Fruit fly (Drosophila melanogaster) whole organism, embryonic: ENCODE results near the gene CG43867.

ENCODE experiments used
- Atf6 ChIP-seq: fragments of 200-800 bp; sonication (Bioruptor generic); IDR thresholded peaks from 2 replicates; pipeline ENCODE4 v1.3.6; 2022; ENCODE audit warnings: missing biosample characterization, missing genetic modification characterization
- Awh ChIP-seq: fragments of 200-800 bp; sonication (Bioruptor generic); IDR thresholded peaks from 2 replicates; pipeline ENCODE4, ENCODE4 v1.3.6; 2022; ENCODE audit warnings: missing biosample characterization, missing genetic modification characterization
- BEAF-32 ChIP-seq: fragments of 200-800 bp; sonication (Bioruptor generic); optimal IDR thresholded peaks from 3 replicates; lab custom pipeline; 2017; ENCODE audit warnings: missing biosample characterization, missing genetic modification characterization, mild to moderate bottlenecking, moderate library complexity, missing genetic modification reagents
- BtbVII ChIP-seq: fragments of 200-800 bp; sonication (Bioruptor generic); optimal IDR thresholded peaks from 3 replicates; lab custom pipeline; 2017; ENCODE audit warnings: missing biosample characterization, mild to moderate bottlenecking, missing genetic modification characterization
- CG10267 ChIP-seq: fragments of 200-800 bp; sonication (Bioruptor generic); optimal IDR thresholded peaks from 2 replicates; lab custom pipeline; 2018; ENCODE audit warnings: missing biosample characterization, mild to moderate bottlenecking, missing genetic modification characterization, moderate library complexity
- CG10321 ChIP-seq: fragments of 200-800 bp; sonication (Bioruptor generic); IDR thresholded peaks from 2 replicates; pipeline ENCODE4 v1.3.6; 2022; ENCODE audit warnings: missing biosample characterization, missing genetic modification characterization
- CG10979 ChIP-seq: fragments of 200-800 bp; sonication (Bioruptor generic); optimal IDR thresholded peaks from 2 replicates; lab custom pipeline; 2018; ENCODE audit warnings: missing biosample characterization, mild to moderate bottlenecking, missing genetic modification characterization, moderate library complexity
- CG11456 ChIP-seq: fragments of 200-800 bp; sonication (Bioruptor generic); IDR thresholded peaks from 3 replicates; pipeline ENCODE4 v1.3.6; 2022; ENCODE audit warnings: missing biosample characterization, missing genetic modification characterization
- CG11695 ChIP-seq: fragments of 200-800 bp; sonication (Bioruptor generic); IDR thresholded peaks from 3 replicates; pipeline ENCODE4 v1.3.6; 2022; ENCODE audit warnings: missing biosample characterization, missing genetic modification characterization
- CG13624 ChIP-seq: fragments of 200-800 bp; sonication (Bioruptor generic); optimal IDR thresholded peaks from 2 replicates; lab custom pipeline; 2016; ENCODE audit warnings: missing biosample characterization, missing genetic modification characterization
- CG17612 ChIP-seq: fragments of 200-800 bp; sonication (Bioruptor generic); IDR thresholded peaks from 2 replicates; pipeline ENCODE4 v1.3.6; 2022; ENCODE audit warnings: missing biosample characterization, missing genetic modification characterization
- CG17912 ChIP-seq: fragments of 200-800 bp; sonication (Bioruptor generic); optimal IDR thresholded peaks from 2 replicates; lab custom pipeline; 2018; ENCODE audit warnings: missing biosample characterization, mild to moderate bottlenecking, missing genetic modification characterization
- CG18476 ChIP-seq: fragments of 200-800 bp; sonication (Bioruptor generic); optimal IDR thresholded peaks from 2 replicates; lab custom pipeline; 2016; ENCODE audit warnings: missing biosample characterization, mild to moderate bottlenecking, missing genetic modification characterization
- CG2678 ChIP-seq: fragments of 200-800 bp; sonication (Bioruptor generic); optimal IDR thresholded peaks from 3 replicates; lab custom pipeline; 2019; ENCODE audit warnings: missing biosample characterization, mild to moderate bottlenecking, missing genetic modification characterization, moderate library complexity
- CG30020 ChIP-seq: fragments of 200-800 bp; optimal IDR thresholded peaks from 2 replicates; lab custom pipeline; 2019; ENCODE audit warnings: missing biosample characterization, mild to moderate bottlenecking, missing genetic modification characterization, moderate library complexity
- CG34224 ChIP-seq: fragments of 200-800 bp; sonication (Bioruptor generic); IDR thresholded peaks from 3 replicates; pipeline ENCODE4 v1.3.6; 2022; ENCODE audit warnings: missing biosample characterization, missing genetic modification characterization; ENCODE audit not compliant: partially characterized antibody
- CG34376 ChIP-seq: fragments of 200-800 bp; sonication (Bioruptor generic); optimal IDR thresholded peaks from 2 replicates; lab custom pipeline; 2018; ENCODE audit warnings: missing biosample characterization, mild to moderate bottlenecking, missing genetic modification characterization
- CG4282 ChIP-seq: fragments of 200-800 bp; sonication (Bioruptor generic); optimal IDR thresholded peaks from 2 replicates; lab custom pipeline; 2016; ENCODE audit warnings: missing biosample characterization, missing genetic modification characterization
- CG6654 ChIP-seq: fragments of 200-800 bp; sonication (Bioruptor generic); optimal IDR thresholded peaks from 2 replicates; lab custom pipeline; 2017; ENCODE audit warnings: missing biosample characterization, mild to moderate bottlenecking, missing genetic modification characterization
- CG7372 ChIP-seq: fragments of 200-800 bp; sonication (Bioruptor generic); IDR thresholded peaks from 2 replicates; pipeline ENCODE4 v1.3.6; 2022; ENCODE audit warnings: missing biosample characterization, missing genetic modification characterization
- CG7786 ChIP-seq: fragments of 200-800 bp; sonication (Bioruptor generic); optimal IDR thresholded peaks from 2 replicates; lab custom pipeline; 2016; ENCODE audit warnings: missing biosample characterization, missing genetic modification characterization
- CG8388 ChIP-seq: fragments of 200-800 bp; sonication (Bioruptor generic); optimal IDR thresholded peaks from 2 replicates; lab custom pipeline; 2019; ENCODE audit warnings: missing biosample characterization, mild to moderate bottlenecking, missing genetic modification characterization, moderate library complexity
- CG8944 ChIP-seq: fragments of 200-800 bp; sonication (Bioruptor generic); optimal IDR thresholded peaks from 3 replicates; lab custom pipeline; 2016; ENCODE audit warnings: missing biosample characterization, missing genetic modification characterization
- CTCF ChIP-seq: fragments of 200-800 bp; sonication (Bioruptor generic); optimal IDR thresholded peaks from 2 replicates; lab custom pipeline; 2017; ENCODE audit warnings: missing biosample characterization, mild to moderate bottlenecking, missing genetic modification characterization, moderate library complexity
- Deaf1 ChIP-seq: fragments of 200-800 bp; optimal IDR thresholded peaks from 3 replicates; lab custom pipeline; 2019; ENCODE audit warnings: missing biosample characterization, mild to moderate bottlenecking, missing genetic modification characterization, moderate library complexity
- Dref ChIP-seq: fragments of 200-800 bp; sonication (Bioruptor generic); IDR thresholded peaks from 2 replicates; pipeline ENCODE4 v1.3.6; 2022; ENCODE audit warnings: missing biosample characterization, missing genetic modification characterization
- Drgx ChIP-seq: fragments of 200-800 bp; sonication (Bioruptor generic); IDR thresholded peaks from 2 replicates; pipeline ENCODE4 v1.3.6; 2022; ENCODE audit warnings: missing biosample characterization, missing genetic modification characterization
- Kr ChIP-seq: fragments of 200-800 bp; sonication (Bioruptor generic); optimal IDR thresholded peaks from 2 replicates; lab custom pipeline; 2017; ENCODE audit warnings: missing biosample characterization, mild to moderate bottlenecking, missing genetic modification characterization
- Med ChIP-seq: fragments of 200-800 bp; sonication (Bioruptor generic); peaks from one replicate; lab custom pipeline; 2016; ENCODE audit warnings: missing biosample characterization, missing genetic modification characterization, mild to moderate bottlenecking, inconsistent platforms, moderate library complexity
- Neu2 ChIP-seq: fragments of 200-800 bp; sonication (Bioruptor generic); optimal IDR thresholded peaks from 3 replicates; lab custom pipeline; 2016; ENCODE audit warnings: missing biosample characterization, missing genetic modification characterization, borderline replicate concordance
- Oli ChIP-seq: fragments of 200-800 bp; sonication (Bioruptor generic); optimal IDR thresholded peaks from 2 replicates; lab custom pipeline; 2018; ENCODE audit warnings: missing biosample characterization, mild to moderate bottlenecking, missing genetic modification characterization, moderate library complexity
- Rfx ChIP-seq: fragments of 200-800 bp; sonication (Bioruptor generic); IDR thresholded peaks from 2 replicates; pipeline ENCODE4 v1.3.6; 2022; ENCODE audit warnings: missing biosample characterization, missing genetic modification characterization
- Scr ChIP-seq: fragments of 200-800 bp; sonication (Bioruptor generic); IDR thresholded peaks from 2 replicates; pipeline ENCODE4 v1.3.6; 2022; ENCODE audit warnings: missing biosample characterization, missing genetic modification characterization; ENCODE audit not compliant: partially characterized antibody
- Six4 ChIP-seq: fragments of 200-800 bp; sonication (Bioruptor generic); optimal IDR thresholded peaks from 2 replicates; lab custom pipeline; 2016; ENCODE audit warnings: missing biosample characterization, missing genetic modification characterization
- Ssrp ChIP-seq: fragments of 200-800 bp; sonication (Bioruptor generic); optimal IDR thresholded peaks from 2 replicates; lab custom pipeline; 2018; ENCODE audit warnings: missing biosample characterization, mild to moderate bottlenecking, missing genetic modification characterization, moderate library complexity
- TFAM ChIP-seq: fragments of 200-800 bp; sonication (Bioruptor generic); optimal IDR thresholded peaks from 2 replicates; lab custom pipeline; 2017; ENCODE audit warnings: missing biosample characterization, missing genetic modification characterization, inconsistent platforms
- YL-1 ChIP-seq: fragments of 200-800 bp; sonication (Bioruptor generic); optimal IDR thresholded peaks from 3 replicates; lab custom pipeline; 2017; ENCODE audit warnings: missing biosample characterization, mild to moderate bottlenecking, missing genetic modification characterization
- amos ChIP-seq: fragments of 200-800 bp; sonication (Bioruptor generic); IDR thresholded peaks from 2 replicates; pipeline ENCODE4 v1.3.6; 2022; ENCODE audit warnings: missing biosample characterization, missing genetic modification characterization; ENCODE audit not compliant: partially characterized antibody
- bab2 ChIP-seq: fragments of 200-800 bp; sonication (Bioruptor generic); optimal IDR thresholded peaks from 2 replicates; lab custom pipeline; 2016; ENCODE audit warnings: missing biosample characterization, missing genetic modification characterization
- dimm ChIP-seq: fragments of 200-800 bp; sonication (Bioruptor generic); IDR thresholded peaks from 2 replicates; pipeline ENCODE4 v1.3.6; 2022; ENCODE audit warnings: missing biosample characterization, missing genetic modification characterization
- esg ChIP-seq: fragments of 200-800 bp; sonication (Bioruptor generic); conservative IDR thresholded peaks from 2 replicates; pipeline ENCODE4 v1.3.6; 2022; ENCODE audit warnings: missing biosample characterization, missing genetic modification characterization
- ftz-f1 ChIP-seq: fragments of 200-800 bp; sonication (Bioruptor generic); optimal IDR thresholded peaks from 2 replicates; lab custom pipeline; 2016; ENCODE audit warnings: missing biosample characterization, missing genetic modification characterization
- gem ChIP-seq: fragments of 200-800 bp; sonication (Bioruptor generic); optimal IDR thresholded peaks from 2 replicates; lab custom pipeline; 2019; ENCODE audit warnings: missing biosample characterization, mild to moderate bottlenecking, missing genetic modification characterization, moderate library complexity
- gro ChIP-seq: fragments of 200-800 bp; sonication (Bioruptor generic); optimal IDR thresholded peaks from 2 replicates; lab custom pipeline; 2016; ENCODE audit warnings: missing biosample characterization, missing genetic modification characterization
- lilli ChIP-seq: fragments of 200-800 bp; sonication (Bioruptor generic); optimal IDR thresholded peaks from 3 replicates; lab custom pipeline; 2016; ENCODE audit warnings: missing biosample characterization, missing genetic modification characterization
- tgo ChIP-seq: fragments of 200-800 bp; sonication (Bioruptor generic); IDR thresholded peaks from 3 replicates; pipeline ENCODE4 v1.3.6; 2022; ENCODE audit warnings: missing biosample characterization, missing genetic modification characterization
- tll ChIP-seq, 2 experiments: fragments of 200-800 bp in 1 of 2; fragments of >200 bp in 1 of 2; sonication (Bioruptor generic) in 1 of 2; optimal IDR thresholded peaks; 2 replicates each; lab custom pipeline; 2017 to 2019; ENCODE audit warnings: missing biosample characterization in 2 of 2, missing genetic modification characterization in 2 of 2, mild to moderate bottlenecking in 1 of 2, moderate library complexity in 1 of 2
- trem ChIP-seq: fragments of 200-800 bp; optimal IDR thresholded peaks from 3 replicates; lab custom pipeline; 2019; ENCODE audit warnings: missing biosample characterization, mild to moderate bottlenecking, missing genetic modification characterization, moderate library complexity
- vnd ChIP-seq: fragments of 200-800 bp; sonication (Bioruptor generic); IDR thresholded peaks from 3 replicates; pipeline ENCODE4 v1.3.6; 2022; ENCODE audit warnings: missing biosample characterization, missing genetic modification characterization; ENCODE audit not compliant: partially characterized antibody
- vvl ChIP-seq: fragments of 200-800 bp; sonication (Bioruptor generic); IDR thresholded peaks from 2 replicates; pipeline ENCODE4 v1.3.6; 2022; ENCODE audit warnings: missing biosample characterization, missing genetic modification characterization
- wek ChIP-seq: fragments of 200-800 bp; sonication (Bioruptor generic); optimal IDR thresholded peaks from 3 replicates; lab custom pipeline; 2018; ENCODE audit warnings: missing biosample characterization, mild to moderate bottlenecking, missing genetic modification characterization, moderate library complexity
- zfh1 ChIP-seq: fragments of 200-800 bp; sonication (Bioruptor generic); IDR thresholded peaks from 3 replicates; pipeline ENCODE4 v1.3.6; 2022; ENCODE audit warnings: missing biosample characterization, missing genetic modification characterization

Gene CG43867

DNA sequence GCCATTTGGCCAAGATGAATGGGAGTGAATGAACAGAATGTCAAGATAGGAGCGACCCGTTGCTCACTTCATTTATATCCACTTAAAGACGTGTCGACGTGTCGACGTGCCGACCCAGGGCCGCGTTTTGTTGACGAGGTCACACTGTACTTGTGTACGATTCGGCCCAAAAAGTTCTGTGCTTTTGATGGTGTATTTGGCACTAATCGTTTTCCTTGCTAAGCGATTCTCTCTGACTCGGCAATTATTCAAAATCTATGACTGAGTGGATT is 20.4 kb upstream of the CG43867 start (continued):
- no peak for TF ChIP-seq CG8388 (GFP tag; lab: Kevin White, UChicago)
- no peak for TF ChIP-seq ftz-f1 (GFP tag; lab: Kevin White, UChicago)
- peak; percentile 23 for TF ChIP-seq bab2 (GFP tag; lab: Kevin White, UChicago)
- TF ChIP-seq tgo (GFP tag; lab: Robert Waterston, UW), result 0 out of 3 replicates have a peak, but pooled peaks have one; percentile 20
- TF ChIP-seq CG18476 (GFP tag; lab: Kevin White, UChicago), result no peak
- TF ChIP-seq zfh1 (GFP tag; lab: Robert Waterston, UW), result 0 out of 3 replicates have a peak, but pooled peaks have one; percentile 41
- TF ChIP-seq CG13624, result peak; percentile 50
- no peak for TF ChIP-seq Kr (GFP tag; lab: Kevin White, UChicago)
- TF ChIP-seq trem (tag; lab: Kevin White, UChicago), result no peak
- peak; percentile 42 for TF ChIP-seq CG2678
- no peak for TF ChIP-seq Drgx (GFP tag; lab: Robert Waterston, UW)
- no peak for TF ChIP-seq amos (GFP tag; lab: Robert Waterston, UW)
- no peak for TF ChIP-seq vnd (GFP tag; lab: Robert Waterston, UW)
- TF ChIP-seq CG17612 (GFP tag; lab: Robert Waterston, UW), result 0 out of 2 replicates have a peak, but pooled peaks have one; percentile 8
- TF ChIP-seq Awh (GFP tag; lab: Robert Waterston, UW), result no peak
- TF ChIP-seq CG30020, result no peak
- no peak for TF ChIP-seq CG8944 (GFP tag; lab: Kevin White, UChicago)
- no peak for TF ChIP-seq CG6654 (GFP tag; lab: Kevin White, UChicago)
- TF ChIP-seq TFAM (GFP tag; lab: Kevin White, UChicago), result no peak
- peak; percentile 40 for TF ChIP-seq CG7786 (GFP tag; lab: Kevin White, UChicago)
- TF ChIP-seq Oli (tag; lab: Kevin White, UChicago), result peak; percentile 3
- no peak for TF ChIP-seq CG34376 (GFP tag; lab: Kevin White, UChicago)
- no peak for TF ChIP-seq CG11695 (GFP tag; lab: Robert Waterston, UW)
- no peak for TF ChIP-seq CTCF (GFP tag; lab: Kevin White, UChicago)
- TF ChIP-seq CG34224, result no peak
- no peak for TF ChIP-seq Scr (GFP tag; lab: Robert Waterston, UW)
- TF ChIP-seq wek, result no peak
- TF ChIP-seq CG10979 (tag; lab: Kevin White, UChicago), result no peak
- TF ChIP-seq esg (GFP tag; lab: Robert Waterston, UW), result no peak
- TF ChIP-seq CG10267 (tag; lab: Kevin White, UChicago), result no peak
- TF ChIP-seq Ssrp (tag; lab: Kevin White, UChicago), result no peak
- TF ChIP-seq YL-1, result no peak
- TF ChIP-seq CG11456 (GFP tag; lab: Robert Waterston, UW), result no peak
- peak; percentile 90 for TF ChIP-seq Med (GFP tag; lab: Kevin White, UChicago)
- TF ChIP-seq Neu2 (GFP tag; lab: Kevin White, UChicago), result no peak
- no peak for TF ChIP-seq Deaf1 (tag; lab: Kevin White, UChicago)
- no peak for TF ChIP-seq Six4 (GFP tag; lab: Kevin White, UChicago)
- no peak for TF ChIP-seq BEAF-32 (GFP tag; lab: Kevin White, UChicago)
- TF ChIP-seq CG4282, result no peak
- TF ChIP-seq gem (tag; lab: Kevin White, UChicago), result peak; percentile 20
- TF ChIP-seq CG7372 (GFP tag; lab: Robert Waterston, UW), result no peak
- peak; percentile 76 for TF ChIP-seq Rfx (GFP tag; lab: Robert Waterston, UW)
- TF ChIP-seq Dref (GFP tag; lab: Robert Waterston, UW), result no peak
- TF ChIP-seq gro, result peak; percentile 2
- TF ChIP-seq dimm (GFP tag; lab: Robert Waterston, UW), result no peak
- TF ChIP-seq tll (GFP tag; optimal IDR thresholded peaks at IDR 0.05; lab: Kevin White, UChicago), result no peak
- no peak for TF ChIP-seq CG10321 (GFP tag; lab: Robert Waterston, UW)
- TF ChIP-seq Atf6 (GFP tag; lab: Robert Waterston, UW), result peak; percentile 50; the same call in 1 of the 2 replicates
- peak; percentile 4 for TF ChIP-seq lilli (GFP tag; lab: Kevin White, UChicago)
- TF ChIP-seq CG17912 (GFP tag; lab: Kevin White, UChicago), result no peak
- TF ChIP-seq BtbVII (GFP tag; lab: Kevin White, UChicago), result no peak
- TF ChIP-seq vvl (GFP tag; lab: Robert Waterston, UW), result no peak
